Fruit fly (Drosophila melanogaster) whole organism, embryonic: ENCODE measurements around the gene Pcyt1.
A peak's percentile ranks its signal among the peaks of the same experiment; 100 is the strongest.

ENCODE experiments used
- BEAF-32 ChIP-seq: fragments of 200-800 bp; sonication (Bioruptor generic); optimal IDR thresholded peaks from 3 replicates; lab custom pipeline; 2017; ENCODE audit warnings: missing biosample characterization, missing genetic modification characterization, mild to moderate bottlenecking, moderate library complexity, missing genetic modification reagents
- Bdp1 ChIP-seq: fragments of 200-800 bp; sonication (Bioruptor generic); optimal IDR thresholded peaks from 3 replicates; lab custom pipeline; 2016; ENCODE audit warnings: missing biosample characterization, missing genetic modification characterization
- CG10462 ChIP-seq: fragments of 200-800 bp; sonication (Bioruptor generic); optimal IDR thresholded peaks from 2 replicates; lab custom pipeline; 2016; ENCODE audit warnings: missing biosample characterization, missing genetic modification characterization
- CG11504 ChIP-seq: fragments of 200-800 bp; sonication (Bioruptor generic); optimal IDR thresholded peaks from 3 replicates; lab custom pipeline; 2019; ENCODE audit warnings: missing biosample characterization, mild to moderate bottlenecking, missing genetic modification characterization, moderate library complexity
- CG14014 ChIP-seq: fragments of 200-800 bp; sonication (Bioruptor generic); IDR thresholded peaks from 2 replicates; pipeline ENCODE4 v1.3.6; 2022; ENCODE audit warnings: missing biosample characterization, missing genetic modification characterization
- CG15601 ChIP-seq: fragments of 200-800 bp; sonication (Bioruptor generic); optimal IDR thresholded peaks from 3 replicates; lab custom pipeline; 2019; ENCODE audit warnings: missing biosample characterization, mild to moderate bottlenecking, missing genetic modification characterization, moderate library complexity
- CG1647 ChIP-seq: fragments of 200-800 bp; sonication (Bioruptor generic); optimal IDR thresholded peaks from 3 replicates; lab custom pipeline; 2016; ENCODE audit warnings: missing biosample characterization, missing genetic modification characterization
- CG17912 ChIP-seq: fragments of 200-800 bp; sonication (Bioruptor generic); optimal IDR thresholded peaks from 2 replicates; lab custom pipeline; 2018; ENCODE audit warnings: missing biosample characterization, mild to moderate bottlenecking, missing genetic modification characterization
- CG30403 ChIP-seq: fragments of 200-800 bp; sonication (Bioruptor generic); optimal IDR thresholded peaks from 3 replicates; lab custom pipeline; 2016; ENCODE audit warnings: missing biosample characterization, missing genetic modification characterization
- CG30431 ChIP-seq: fragments of 200-800 bp; sonication (Bioruptor generic); optimal IDR thresholded peaks from 2 replicates; lab custom pipeline; 2017; ENCODE audit warnings: missing biosample characterization, missing genetic modification characterization
- CG3163 ChIP-seq: fragments of 200-800 bp; sonication (Bioruptor generic); optimal IDR thresholded peaks from 3 replicates; lab custom pipeline; 2016; ENCODE audit warnings: missing biosample characterization, missing genetic modification characterization
- CG4328 ChIP-seq: fragments of 200-800 bp; sonication (Bioruptor generic); optimal IDR thresholded peaks from 3 replicates; lab custom pipeline; 2017; ENCODE audit warnings: missing biosample characterization, missing genetic modification reagents, missing genetic modification characterization
- CG6813 ChIP-seq: fragments of 200-800 bp; sonication (Bioruptor generic); optimal IDR thresholded peaks from 2 replicates; lab custom pipeline; 2017; ENCODE audit warnings: missing biosample characterization, missing genetic modification characterization, mild to moderate bottlenecking, moderate library complexity, missing genetic modification reagents
- CG7963 ChIP-seq: fragments of 200-800 bp; sonication (Bioruptor generic); IDR thresholded peaks from 3 replicates; pipeline ENCODE4 v1.3.6; 2022; ENCODE audit warnings: missing biosample characterization, missing genetic modification characterization; ENCODE audit not compliant: partially characterized antibody
- CG8281 ChIP-seq: fragments of 200-800 bp; sonication (Bioruptor generic); optimal IDR thresholded peaks from 2 replicates; lab custom pipeline; 2018; ENCODE audit warnings: missing biosample characterization, mild to moderate bottlenecking, missing genetic modification characterization, moderate library complexity
- CG9437 ChIP-seq: fragments of 200-800 bp; sonication (Bioruptor generic); optimal IDR thresholded peaks from 2 replicates; lab custom pipeline; 2018; ENCODE audit warnings: missing biosample characterization, mild to moderate bottlenecking, missing genetic modification characterization
- CG9727 ChIP-seq: fragments of 200-800 bp; sonication (Bioruptor generic); optimal IDR thresholded peaks from 3 replicates; lab custom pipeline; 2017; ENCODE audit warnings: missing biosample characterization, mild to moderate bottlenecking, missing genetic modification characterization
- Chrac-16 ChIP-seq: fragments of 200-800 bp; sonication (Bioruptor generic); optimal IDR thresholded peaks from 3 replicates; lab custom pipeline; 2016; ENCODE audit warnings: missing biosample characterization, missing genetic modification characterization
- Doc3 ChIP-seq: fragments of 200-800 bp; sonication (Bioruptor generic); IDR thresholded peaks from 3 replicates; pipeline ENCODE4 v1.3.6; 2022; ENCODE audit warnings: missing biosample characterization, missing genetic modification characterization; ENCODE audit not compliant: partially characterized antibody
- Hr78 ChIP-seq, 2 experiments: fragments of 200-800 bp in 1 of 2; fragments of >200 bp in 1 of 2; sonication (Bioruptor generic) in 1 of 2; optimal IDR thresholded peaks; 2 replicates each; lab custom pipeline; 2017 to 2019; ENCODE audit warnings: missing biosample characterization in 2 of 2, missing genetic modification characterization in 2 of 2, mild to moderate bottlenecking in 1 of 2, moderate library complexity in 1 of 2
- Mad ChIP-seq: fragments of 200-800 bp; sonication (Bioruptor generic); optimal IDR thresholded peaks from 2 replicates; lab custom pipeline; 2016; ENCODE audit warnings: missing biosample characterization, missing genetic modification characterization
- Myb ChIP-seq: fragments of 200-800 bp; sonication (Bioruptor generic); optimal IDR thresholded peaks from 2 replicates; lab custom pipeline; 2016; ENCODE audit warnings: missing biosample characterization, missing genetic modification characterization
- NC2α ChIP-seq: fragments of 200-800 bp; sonication (Bioruptor generic); optimal IDR thresholded peaks from 2 replicates; lab custom pipeline; 2016; ENCODE audit warnings: missing biosample characterization, missing genetic modification characterization
- Trl ChIP-seq, 3 experiments: fragments of >200 bp in 2 of 3; fragments of 200-800 bp in 1 of 3; sonication (Bioruptor generic) in 1 of 3; optimal IDR thresholded peaks; 2 replicates in 1 of 3; 3 replicates in 2 of 3; lab custom pipeline; 2016 to 2017; ENCODE audit warnings: missing biosample characterization in 1 of 3, missing genetic modification characterization in 1 of 3
- Xrp1 ChIP-seq: fragments of 200-800 bp; sonication (Bioruptor generic); IDR thresholded peaks from 2 replicates; pipeline ENCODE4 v1.3.6; 2022; ENCODE audit warnings: missing biosample characterization, missing genetic modification characterization
- ab ChIP-seq: fragments of 200-800 bp; sonication (Bioruptor generic); optimal IDR thresholded peaks from 2 replicates; lab custom pipeline; 2016; ENCODE audit warnings: missing biosample characterization, missing genetic modification characterization
- ara ChIP-seq: fragments of 200-800 bp; sonication (Bioruptor generic); IDR thresholded peaks from 2 replicates; pipeline ENCODE4 v1.3.6; 2022; ENCODE audit warnings: missing biosample characterization, missing genetic modification characterization
- bsh ChIP-seq, 2 experiments: fragments of 200-800 bp; sonication (Bioruptor generic); optimal IDR thresholded peaks; 2 replicates each; lab custom pipeline; 2017 to 2018; ENCODE audit warnings: mild to moderate bottlenecking in 2 of 2, missing biosample characterization in 2 of 2, missing genetic modification characterization in 2 of 2, moderate library complexity in 1 of 2
- cas ChIP-seq: fragments of 200-800 bp; sonication (Bioruptor generic); IDR thresholded peaks from 2 replicates; pipeline ENCODE4 v1.3.6; 2022; ENCODE audit warnings: missing biosample characterization, missing genetic modification characterization
- cg ChIP-seq: fragments of 200-800 bp; sonication (Bioruptor generic); optimal IDR thresholded peaks from 3 replicates; lab custom pipeline; 2019; ENCODE audit warnings: missing biosample characterization, mild to moderate bottlenecking, missing genetic modification characterization, moderate library complexity
- chn ChIP-seq: fragments of 200-800 bp; sonication (Bioruptor generic); optimal IDR thresholded peaks from 2 replicates; lab custom pipeline; 2016; ENCODE audit warnings: missing biosample characterization, missing genetic modification characterization
- crc ChIP-seq: fragments of 200-800 bp; sonication (Bioruptor generic); optimal IDR thresholded peaks from 2 replicates; lab custom pipeline; 2016; ENCODE audit warnings: missing biosample characterization, missing genetic modification characterization
- dmrt99B ChIP-seq: fragments of 200-800 bp; sonication (Bioruptor generic); optimal IDR thresholded peaks from 2 replicates; lab custom pipeline; 2018; ENCODE audit warnings: missing biosample characterization, mild to moderate bottlenecking, missing genetic modification characterization, moderate library complexity
- gcm ChIP-seq: fragments of 200-800 bp; sonication (Bioruptor generic); optimal IDR thresholded peaks from 2 replicates; lab custom pipeline; 2019; ENCODE audit warnings: missing biosample characterization, mild to moderate bottlenecking, missing genetic modification characterization, moderate library complexity
- gsb-n ChIP-seq: fragments of 200-800 bp; sonication (Bioruptor generic); optimal IDR thresholded peaks from 3 replicates; lab custom pipeline; 2018; ENCODE audit warnings: missing biosample characterization, mild to moderate bottlenecking, missing genetic modification characterization
- insv ChIP-seq, 2 experiments: fragments of 200-800 bp; sonication (Bioruptor generic); optimal IDR thresholded peaks; 3 replicates each; lab custom pipeline; 2016 to 2018; ENCODE audit warnings: missing biosample characterization in 2 of 2, missing genetic modification characterization in 2 of 2
- kni ChIP-seq: fragments of 200-800 bp; sonication (Bioruptor generic); optimal IDR thresholded peaks from 3 replicates; lab custom pipeline; 2017; ENCODE audit warnings: mild to moderate bottlenecking, missing biosample characterization, missing genetic modification reagents, missing genetic modification characterization
- knrl ChIP-seq: fragments of 200-800 bp; sonication (Bioruptor generic); IDR thresholded peaks from 3 replicates; pipeline ENCODE4 v1.3.6; 2022; ENCODE audit warnings: missing biosample characterization, missing genetic modification characterization; ENCODE audit not compliant: partially characterized antibody
- lab ChIP-seq: fragments of 200-800 bp; sonication (Bioruptor generic); optimal IDR thresholded peaks from 3 replicates; lab custom pipeline; 2017; ENCODE audit warnings: missing biosample characterization, missing genetic modification characterization, mild to moderate bottlenecking, moderate library complexity, missing genetic modification reagents
- lilli ChIP-seq: fragments of 200-800 bp; sonication (Bioruptor generic); optimal IDR thresholded peaks from 3 replicates; lab custom pipeline; 2016; ENCODE audit warnings: missing biosample characterization, missing genetic modification characterization
- mld ChIP-seq: fragments of 200-800 bp; sonication (Bioruptor generic); IDR thresholded peaks from 3 replicates; pipeline ENCODE4 v1.3.6; 2022; ENCODE audit warnings: missing biosample characterization, missing genetic modification characterization; ENCODE audit not compliant: partially characterized antibody
- nerfin-1 ChIP-seq: fragments of 200-800 bp; sonication (Bioruptor generic); optimal IDR thresholded peaks from 3 replicates; lab custom pipeline; 2019; ENCODE audit warnings: missing biosample characterization, mild to moderate bottlenecking, missing genetic modification characterization, moderate library complexity
- sens ChIP-seq: fragments of 200-800 bp; sonication (Bioruptor generic); peaks from one replicate; lab custom pipeline; 2016; ENCODE audit warnings: missing biosample characterization, missing genetic modification characterization
- tna ChIP-seq: fragments of 200-800 bp; sonication (Bioruptor generic); IDR thresholded peaks from 2 replicates; pipeline ENCODE4 v1.3.6; 2022; ENCODE audit warnings: missing biosample characterization, missing genetic modification characterization; ENCODE audit not compliant: partially characterized antibody
- trem ChIP-seq: fragments of 200-800 bp; optimal IDR thresholded peaks from 3 replicates; lab custom pipeline; 2019; ENCODE audit warnings: missing biosample characterization, mild to moderate bottlenecking, missing genetic modification characterization, moderate library complexity
- tup ChIP-seq: fragments of 200-800 bp; sonication (Bioruptor generic); optimal IDR thresholded peaks from 2 replicates; lab custom pipeline; 2016; ENCODE audit warnings: missing biosample characterization, mild to moderate bottlenecking, missing genetic modification characterization, moderate library complexity
- zen ChIP-seq: fragments of 200-800 bp; sonication (Bioruptor generic); optimal IDR thresholded peaks from 3 replicates; lab custom pipeline; 2018; ENCODE audit warnings: missing biosample characterization, mild to moderate bottlenecking, missing genetic modification characterization, moderate library complexity

Gene Pcyt1

DNA sequence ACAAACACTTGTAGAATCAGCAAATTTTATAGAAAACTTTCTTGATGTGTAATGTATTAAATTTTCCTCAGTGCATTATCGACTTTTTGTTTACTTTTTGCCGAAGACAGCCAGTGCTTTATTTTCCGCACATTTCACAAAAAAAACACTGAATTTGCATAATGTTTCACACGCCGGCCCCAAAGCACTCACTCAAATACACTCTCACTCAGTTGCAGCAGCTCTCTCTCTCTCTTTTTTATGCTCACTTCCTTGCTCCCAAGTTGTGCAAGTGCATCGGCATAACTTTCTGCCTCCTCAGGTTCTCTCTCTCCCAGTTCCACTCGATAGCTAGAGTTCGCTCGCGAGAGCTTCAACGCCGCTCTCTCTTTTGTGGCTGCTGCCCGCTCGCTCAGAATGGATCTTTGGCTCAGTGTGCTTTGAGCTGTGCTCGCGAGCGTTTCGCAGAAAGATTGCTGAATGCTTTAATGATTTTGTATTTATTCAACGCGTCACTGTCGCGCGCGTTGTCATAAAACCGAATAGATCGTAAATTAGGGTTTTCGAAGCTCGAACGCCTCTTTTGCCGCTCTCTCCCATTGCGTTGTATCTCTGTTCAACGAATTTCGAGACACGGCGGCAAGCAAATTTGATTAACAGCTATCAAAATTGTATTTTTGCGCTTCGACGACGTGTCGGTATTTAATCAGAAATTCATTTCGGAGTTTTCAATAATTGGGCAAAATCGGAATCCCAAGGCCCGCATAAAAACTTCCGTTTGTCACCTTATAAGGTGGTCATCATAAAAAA lies 40.6 kb downstream of the Pcyt1 start (continued):
- TF ChIP-seq dmrt99B (tag; lab: Kevin White, UChicago) (no peak), tup (GFP tag; lab: Kevin White, UChicago) (no peak), CG8281 (tag; lab: Kevin White, UChicago) (no peak), sens (GFP tag; lab: Kevin White, UChicago) (peak; percentile 71), Trl (optimal IDR thresholded peaks at IDR 0.05; lab: Kevin White, UChicago) (peak; percentile 96 to 100), Trl (GFP tag; optimal IDR thresholded peaks at IDR 0.05; lab: Kevin White, UChicago) (peak; percentile 78), CG6813 (GFP tag; lab: Kevin White, UChicago) (peak; percentile 53), chn (GFP tag; lab: Kevin White, UChicago) (no peak), Bdp1 (GFP tag; lab: Kevin White, UChicago) (no peak), CG15601 (no peak), NC2α (GFP tag; lab: Kevin White, UChicago) (no peak), ab (no peak), cas (GFP tag; lab: Robert Waterston, UW) (no peak), Xrp1 (GFP tag; lab: Robert Waterston, UW) (no peak), gcm (peak; percentile 22), Hr78 (GFP tag; optimal IDR thresholded peaks at IDR 0.05; lab: Kevin White, UChicago) (no peak), insv (GFP tag; optimal IDR thresholded peaks at IDR 0.05; lab: Kevin White, UChicago) (no peak), CG30403 (no peak), mld (GFP tag; lab: Robert Waterston, UW) (no peak), CG11504 (tag; lab: Kevin White, UChicago) (no peak), Doc3 (GFP tag; lab: Robert Waterston, UW) (peak; percentile 63; the same call in 2 of the 3 replicates), CG17912 (peak; percentile 28), nerfin-1 (tag; lab: Kevin White, UChicago) (no peak), lilli (no peak), tna (peak; percentile 48; the same call in 1 of the 2 replicates), knrl (no peak), CG7963 (GFP tag; lab: Robert Waterston, UW) (no peak), CG30431 (GFP tag; lab: Kevin White, UChicago) (no peak), crc (GFP tag; lab: Kevin White, UChicago) (no peak), BEAF-32 (no peak), CG3163 (GFP tag; lab: Kevin White, UChicago) (no peak), CG10462 (GFP tag; lab: Kevin White, UChicago) (no peak), kni (GFP tag; lab: Kevin White, UChicago) (peak; percentile 49), trem (tag; lab: Kevin White, UChicago) (no peak), CG14014 (peak; percentile 33; the same call in 1 of the 2 replicates), CG9437 (GFP tag; lab: Kevin White, UChicago) (no peak), Chrac-16 (GFP tag; lab: Kevin White, UChicago) (no peak), zen (tag; lab: Kevin White, UChicago) (no peak), Mad (no peak), bsh (GFP tag; optimal IDR thresholded peaks at IDR 0.05; lab: Kevin White, UChicago) (peak in 1 of 2 experiments; percentile 67), CG9727 (GFP tag; lab: Kevin White, UChicago) (no peak), gsb-n (no peak), lab (GFP tag; lab: Kevin White, UChicago) (peak; percentile 38), Myb (GFP tag; lab: Kevin White, UChicago) (no peak), CG4328 (GFP tag; lab: Kevin White, UChicago) (no peak), ara (GFP tag; lab: Robert Waterston, UW) (no peak), cg (GFP tag; lab: Kevin White, UChicago) (peak; percentile 39), CG1647 (GFP tag; lab: Kevin White, UChicago) (no peak)
